Fruit fly (Drosophila melanogaster): ENCODE data around the gene CG34426.

The CG34426 gene

dm6 chr3L:8763037-8763454, 39.2 kb upstream of the CG34426 start (continued):
- TF ChIP-seq ase (GFP tag; IDR thresholded peaks at IDR 0.05) (no peak; the same call in 2 of the 3 replicates), ab (GFP tag; optimal IDR thresholded peaks at IDR 0.05) (no peak), Ada2b (GFP tag; IDR thresholded peaks at IDR 0.05) (no peak), Drgx (GFP tag; IDR thresholded peaks at IDR 0.05) (peak; percentile 39; the same call in 1 of the 2 replicates), CG6689 (GFP tag; IDR thresholded peaks at IDR 0.05) (peak; percentile 59), Nf-YC (tag; optimal IDR thresholded peaks at IDR 0.05) (no peak), CG10565 (GFP tag; optimal IDR thresholded peaks at IDR 0.05) (no peak), tio (GFP tag; optimal IDR thresholded peaks at IDR 0.05) (peak; percentile 28), chinmo (GFP tag; IDR thresholded peaks at IDR 0.05; ENCODE audit: partially characterized antibody) (peak; percentile 94; the same call in 3 of the 4 replicates), CG17912 (GFP tag; optimal IDR thresholded peaks at IDR 0.05) (no peak), mld (GFP tag; IDR thresholded peaks at IDR 0.05; ENCODE audit: partially characterized antibody) (0 out of 3 replicates have a peak, but pooled peaks have one; percentile 17), Dip2 (GFP tag; IDR thresholded peaks at IDR 0.05) (no peak), zen2 (GFP tag; IDR thresholded peaks at IDR 0.05; ENCODE audit: partially characterized antibody) (no peak), dysf (GFP tag; IDR thresholded peaks at IDR 0.05) (peak; percentile 75), CG10274 (GFP tag; optimal IDR thresholded peaks at IDR 0.05) (no peak), CG14667 (GFP tag; IDR thresholded peaks at IDR 0.05) (0 out of 2 replicates have a peak, but pooled peaks have one; percentile 19), vfl (GFP tag; optimal IDR thresholded peaks at IDR 0.05) (no peak), CG10366 (GFP tag; IDR thresholded peaks at IDR 0.05) (peak; percentile 59), pfk (GFP tag; optimal IDR thresholded peaks at IDR 0.05) (no peak), Six4 (GFP tag; optimal IDR thresholded peaks at IDR 0.05) (no peak), wdn (GFP tag; IDR thresholded peaks at IDR 0.05) (no peak), sob (GFP tag; IDR thresholded peaks at IDR 0.05) (peak; percentile 46; the same call in 1 of the 2 replicates), CHES-1-like (GFP tag; optimal IDR thresholded peaks at IDR 0.05) (peak; percentile 35), CG14014 (GFP tag; IDR thresholded peaks at IDR 0.05) (peak; percentile 54; the same call in 1 of the 2 replicates), CG10147 (GFP tag; optimal IDR thresholded peaks at IDR 0.05) (no peak), emc (GFP tag; optimal IDR thresholded peaks at IDR 0.05) (no peak), Camta (GFP tag; optimal IDR thresholded peaks at IDR 0.05) (no peak), CG7372 (GFP tag; IDR thresholded peaks at IDR 0.05) (0 out of 2 replicates have a peak, but pooled peaks have one; percentile 23), CG9932 (GFP tag; IDR thresholded peaks at IDR 0.05) (peak; percentile 64), Vsx1 (GFP tag; optimal IDR thresholded peaks at IDR 0.05) (no peak), CG6765 (GFP tag; optimal IDR thresholded peaks at IDR 0.05) (no peak), D19A (tag; optimal IDR thresholded peaks at IDR 0.05) (peak; percentile 3), CG9817 (tag; optimal IDR thresholded peaks at IDR 0.05) (peak; percentile 45), Hr78 (GFP tag; optimal IDR thresholded peaks at IDR 0.05) (no peak), Tbp (GFP tag; optimal IDR thresholded peaks at IDR 0.05) (no peak), CG8478 (optimal IDR thresholded peaks at IDR 0.05) (no peak), seq (GFP tag; IDR thresholded peaks at IDR 0.05) (no peak), CG6654 (GFP tag; optimal IDR thresholded peaks at IDR 0.05) (no peak), Fer3 (tag; optimal IDR thresholded peaks at IDR 0.05) (peak; percentile 34), Lim3 (GFP tag; IDR thresholded peaks at IDR 0.05) (no peak), cg (GFP tag; optimal IDR thresholded peaks at IDR 0.05) (no peak), sens (GFP tag) (peak; percentile 85), CG1233 (GFP tag; optimal IDR thresholded peaks at IDR 0.05) (no peak), CG34422 (GFP tag; IDR thresholded peaks at IDR 0.05) (peak; percentile 63; the same call in 2 of the 3 replicates), CG3847 (GFP tag; IDR thresholded peaks at IDR 0.05) (peak; percentile 51; the same call in 1 of the 2 replicates), C15 (GFP tag; IDR thresholded peaks at IDR 0.05) (no peak), ken (GFP tag; IDR thresholded peaks at IDR 0.05) (peak; percentile 73), Fer1 (GFP tag; optimal IDR thresholded peaks at IDR 0.05) (no peak), Aef1 (GFP tag; IDR thresholded peaks at IDR 0.05) (peak; percentile 43; the same call in 2 of the 3 replicates), D19B (GFP tag; optimal IDR thresholded peaks at IDR 0.05) (peak; percentile 70), Med (GFP tag) (peak; percentile 54), CG30020 (tag; optimal IDR thresholded peaks at IDR 0.05) (no peak)

Measured in whole organism, embryonic.